Fruit fly (Drosophila melanogaster) whole organism, adult: ENCODE results near the gene CG6026.

Experiments used
- CG11617 ChIP-seq: fragments of 200-800 bp; sonication (Bioruptor generic); optimal IDR thresholded peaks from 2 replicates; lab custom pipeline; 2017; ENCODE audit warnings: mild to moderate bottlenecking, missing biosample characterization, missing genetic modification reagents, missing genetic modification characterization
- CG12768 ChIP-seq: fragments of 200-800 bp; sonication (Bioruptor generic); optimal IDR thresholded peaks from 2 replicates; lab custom pipeline; 2017; ENCODE audit warnings: missing biosample characterization, missing genetic modification characterization, mild to moderate bottlenecking, moderate library complexity, missing genetic modification reagents
- CG14711 ChIP-seq: fragments of 200-800 bp; sonication (Bioruptor generic); optimal IDR thresholded peaks from 2 replicates; lab custom pipeline; 2018; ENCODE audit warnings: missing biosample characterization, mild to moderate bottlenecking, missing genetic modification characterization, moderate library complexity
- CG1620 ChIP-seq: fragments of 200-800 bp; sonication (Bioruptor generic); optimal IDR thresholded peaks from 2 replicates; lab custom pipeline; 2016; ENCODE audit warnings: missing biosample characterization, missing genetic modification characterization
- CG33017 ChIP-seq: fragments of 200-800 bp; sonication (Bioruptor generic); optimal IDR thresholded peaks from 2 replicates; lab custom pipeline; 2018; ENCODE audit warnings: missing biosample characterization, mild to moderate bottlenecking, missing genetic modification characterization, moderate library complexity
- CG5204 ChIP-seq: fragments of 200-800 bp; sonication (Bioruptor generic); optimal IDR thresholded peaks from 2 replicates; lab custom pipeline; 2016; ENCODE audit warnings: missing biosample characterization, missing genetic modification characterization
- CG7045 ChIP-seq: fragments of 200-800 bp; sonication (Bioruptor generic); optimal IDR thresholded peaks from 2 replicates; lab custom pipeline; 2017; ENCODE audit warnings: missing biosample characterization, mild to moderate bottlenecking, missing genetic modification characterization
- CG7101 ChIP-seq: fragments of 200-800 bp; sonication (Bioruptor generic); optimal IDR thresholded peaks from 2 replicates; lab custom pipeline; 2018; ENCODE audit warnings: missing biosample characterization, mild to moderate bottlenecking, missing genetic modification characterization, moderate library complexity
- Clk ChIP-seq: fragments of 200-800 bp; sonication (Bioruptor generic); optimal IDR thresholded peaks from 2 replicates; lab custom pipeline; 2017; ENCODE audit warnings: missing biosample characterization, missing genetic modification characterization
- Crg-1 ChIP-seq: fragments of 200-800 bp; sonication (Bioruptor generic); optimal IDR thresholded peaks from 2 replicates; lab custom pipeline; 2016; ENCODE audit warnings: missing biosample characterization, missing genetic modification characterization
- Hr96 ChIP-seq: fragments of 200-800 bp; sonication (Bioruptor generic); optimal IDR thresholded peaks from 2 replicates; lab custom pipeline; 2016; ENCODE audit warnings: missing biosample characterization, missing genetic modification characterization
- Mnt ChIP-seq: fragments of 200-800 bp; sonication (Bioruptor generic); optimal IDR thresholded peaks from 2 replicates; lab custom pipeline; 2016; ENCODE audit warnings: missing biosample characterization, mild to moderate bottlenecking, missing genetic modification characterization
- bab1 ChIP-seq: fragments of 200-800 bp; sonication (Bioruptor generic); optimal IDR thresholded peaks from 3 replicates; lab custom pipeline; 2019; ENCODE audit warnings: missing biosample characterization, mild to moderate bottlenecking, missing genetic modification characterization, moderate library complexity
- cic ChIP-seq: fragments of 200-800 bp; sonication (Bioruptor generic); optimal IDR thresholded peaks from 2 replicates; lab custom pipeline; 2017; ENCODE audit warnings: missing biosample characterization, mild to moderate bottlenecking, missing genetic modification characterization, moderate library complexity
- cnc ChIP-seq, 2 experiments: fragments of >200 bp; optimal IDR thresholded peaks; 2 replicates each; lab custom pipeline; 2017
- kay ChIP-seq: fragments of 200-800 bp; sonication (Bioruptor generic); peaks from one replicate; lab custom pipeline; 2016; ENCODE audit warnings: missing biosample characterization, missing genetic modification characterization, borderline replicate concordance
- ovo ChIP-seq: fragments of 200-800 bp; sonication (Bioruptor generic); optimal IDR thresholded peaks from 2 replicates; lab custom pipeline; 2016; ENCODE audit warnings: missing biosample characterization, missing genetic modification characterization
- pad ChIP-seq: fragments of 200-800 bp; sonication (Bioruptor generic); optimal IDR thresholded peaks from 3 replicates; lab custom pipeline; 2017; ENCODE audit warnings: missing biosample characterization, missing genetic modification characterization, mild to moderate bottlenecking, moderate library complexity, missing genetic modification reagents
- tj ChIP-seq: fragments of 200-800 bp; sonication (Bioruptor generic); optimal IDR thresholded peaks from 3 replicates; lab custom pipeline; 2017; ENCODE audit warnings: missing biosample characterization, mild to moderate bottlenecking, missing genetic modification characterization, moderate library complexity
- toe ChIP-seq: fragments of 200-800 bp; sonication (Bioruptor generic); optimal IDR thresholded peaks from 2 replicates; lab custom pipeline; 2016; ENCODE audit warnings: missing biosample characterization, missing genetic modification characterization

Gene CG6026

DNA sequence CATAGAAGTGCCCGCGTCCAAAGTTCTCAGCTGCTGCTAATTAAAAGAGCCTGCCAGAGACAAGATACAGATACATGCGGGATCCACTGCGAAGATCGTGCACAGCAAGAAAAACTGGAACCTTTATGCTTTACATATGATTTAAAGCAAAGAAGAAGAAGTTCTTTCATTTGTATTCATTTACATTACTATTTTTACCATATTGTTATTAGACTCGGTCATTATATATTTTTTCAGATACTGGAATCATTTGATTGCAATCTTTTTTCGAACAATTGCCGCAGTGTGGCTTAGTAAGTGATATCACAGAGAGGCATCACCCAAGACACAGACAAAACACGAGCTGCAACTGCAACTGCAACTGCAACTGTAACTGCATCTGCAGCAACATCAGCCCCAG, 41.8 kb downstream of the CG6026 start:
- TF ChIP-seq CG1620 (GFP tag; lab: Kevin White, UChicago) (no peak), CG12768 (GFP tag; lab: Kevin White, UChicago) (no peak), Mnt (GFP tag; lab: Kevin White, UChicago) (no peak), cic (GFP tag; lab: Kevin White, UChicago) (no peak), cnc (optimal IDR thresholded peaks at IDR 0.05; lab: Kevin White, UChicago) (no peak), tj (GFP tag; lab: Kevin White, UChicago) (no peak), Hr96 (GFP tag; lab: Kevin White, UChicago) (no peak), ovo (GFP tag; lab: Kevin White, UChicago) (no peak), bab1 (no peak), CG7101 (tag; lab: Kevin White, UChicago) (no peak), CG33017 (tag; lab: Kevin White, UChicago) (no peak)

DNA sequence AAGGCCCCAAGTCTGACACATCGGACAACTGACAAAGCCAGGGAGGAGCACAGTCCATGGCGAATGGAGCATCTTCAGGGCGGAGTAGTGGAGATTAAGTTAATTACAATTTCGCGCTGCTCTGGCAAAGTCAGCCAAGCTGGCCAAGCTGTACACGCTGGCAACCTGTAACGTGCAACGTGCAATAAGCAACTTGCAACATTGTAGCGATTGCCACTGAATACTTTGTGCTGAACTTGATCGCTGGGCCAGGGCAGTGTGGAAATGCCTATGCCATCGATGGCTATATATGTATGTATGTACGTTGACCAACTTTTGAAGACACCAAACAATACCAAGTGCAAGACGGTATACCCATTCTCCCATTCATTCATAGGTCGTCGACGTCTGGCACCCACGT, 44.5 kb downstream of the CG6026 start:
- TF ChIP-seq cic (GFP tag; lab: Kevin White, UChicago) (no peak), Crg-1 (GFP tag; lab: Kevin White, UChicago) (no peak), CG14711 (tag; lab: Kevin White, UChicago) (no peak), Clk (GFP tag; lab: Kevin White, UChicago) (no peak), cnc (optimal IDR thresholded peaks at IDR 0.05; lab: Kevin White, UChicago) (no peak), tj (GFP tag; lab: Kevin White, UChicago) (no peak), CG12768 (GFP tag; lab: Kevin White, UChicago) (no peak), CG5204 (GFP tag; lab: Kevin White, UChicago) (no peak), Hr96 (GFP tag; lab: Kevin White, UChicago) (no peak), toe (no peak), ovo (GFP tag; lab: Kevin White, UChicago) (no peak), pad (GFP tag; lab: Kevin White, UChicago) (no peak), CG7045 (GFP tag; lab: Kevin White, UChicago) (no peak), CG1620 (GFP tag; lab: Kevin White, UChicago) (no peak), Mnt (GFP tag; lab: Kevin White, UChicago) (no peak), bab1 (no peak), CG33017 (tag; lab: Kevin White, UChicago) (no peak), CG7101 (tag; lab: Kevin White, UChicago) (no peak)

DNA sequence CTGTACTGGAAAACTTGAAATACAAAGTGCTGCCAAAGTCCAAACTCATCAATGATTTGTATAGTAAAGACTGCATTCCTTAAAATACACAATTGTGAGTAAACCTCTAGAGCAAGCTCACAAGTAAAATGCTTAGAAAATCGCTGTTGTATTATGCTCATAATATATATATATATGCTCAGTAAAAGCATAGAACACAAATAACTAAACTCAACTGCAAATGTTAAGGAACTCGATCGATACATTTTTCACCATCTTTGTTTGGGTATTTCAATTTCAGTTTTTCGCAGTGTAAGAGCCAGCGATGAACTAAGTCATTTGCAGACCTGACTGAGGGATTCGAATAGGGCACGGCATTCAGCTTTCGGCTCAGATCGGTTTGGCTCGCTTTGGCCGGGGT, 45.8 kb downstream of the CG6026 start:
- TF ChIP-seq CG11617 (GFP tag; lab: Kevin White, UChicago) (no peak), CG12768 (GFP tag; lab: Kevin White, UChicago) (no peak), CG14711 (tag; lab: Kevin White, UChicago) (no peak), cic (GFP tag; lab: Kevin White, UChicago) (no peak), CG5204 (GFP tag; lab: Kevin White, UChicago) (no peak), Crg-1 (GFP tag; lab: Kevin White, UChicago) (no peak), kay (GFP tag; lab: Kevin White, UChicago) (no peak), CG1620 (GFP tag; lab: Kevin White, UChicago) (no peak), CG7101 (tag; lab: Kevin White, UChicago) (no peak), ovo (GFP tag; lab: Kevin White, UChicago) (no peak), CG33017 (tag; lab: Kevin White, UChicago) (no peak)

DNA sequence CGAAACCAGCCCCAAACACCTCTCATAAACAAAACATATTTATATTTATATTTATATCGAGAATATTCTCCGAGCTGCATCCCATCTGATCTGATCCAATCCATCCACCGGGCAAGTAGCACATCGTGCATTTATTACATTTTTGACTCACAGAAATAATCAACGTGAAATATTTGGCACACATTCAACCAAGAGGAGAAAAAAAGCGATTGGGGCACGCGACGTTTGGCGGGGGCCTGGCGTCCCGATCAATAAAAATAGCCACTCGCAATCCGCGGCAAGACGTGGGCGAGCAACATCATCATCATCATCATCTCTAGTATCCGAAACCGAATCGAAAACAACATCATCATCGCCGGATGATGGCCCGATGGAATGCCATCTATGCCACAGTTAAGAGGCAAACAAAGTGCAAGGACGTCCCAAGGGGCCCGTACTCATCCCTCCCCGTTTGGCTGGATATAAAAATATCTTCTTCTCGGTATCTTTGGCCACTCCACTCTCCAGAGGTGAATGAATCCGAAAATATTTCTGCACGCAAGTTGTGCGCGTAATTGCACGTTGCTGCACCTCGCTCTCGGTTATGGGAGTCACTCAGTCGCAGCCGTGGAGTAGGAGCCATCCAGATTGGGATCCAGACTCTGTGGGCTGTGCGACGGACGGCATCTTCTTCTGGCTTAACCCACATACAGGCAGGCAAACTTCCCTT, 47.5 kb downstream of the CG6026 start:
- TF ChIP-seq Mnt (GFP tag; lab: Kevin White, UChicago) (no peak), CG5204 (GFP tag; lab: Kevin White, UChicago) (no peak), pad (GFP tag; lab: Kevin White, UChicago) (no peak), kay (GFP tag; lab: Kevin White, UChicago) (no peak), bab1 (no peak), CG1620 (GFP tag; lab: Kevin White, UChicago) (no peak), CG33017 (tag; lab: Kevin White, UChicago) (no peak), ovo (GFP tag; lab: Kevin White, UChicago) (no peak), tj (GFP tag; lab: Kevin White, UChicago) (no peak)

DNA sequence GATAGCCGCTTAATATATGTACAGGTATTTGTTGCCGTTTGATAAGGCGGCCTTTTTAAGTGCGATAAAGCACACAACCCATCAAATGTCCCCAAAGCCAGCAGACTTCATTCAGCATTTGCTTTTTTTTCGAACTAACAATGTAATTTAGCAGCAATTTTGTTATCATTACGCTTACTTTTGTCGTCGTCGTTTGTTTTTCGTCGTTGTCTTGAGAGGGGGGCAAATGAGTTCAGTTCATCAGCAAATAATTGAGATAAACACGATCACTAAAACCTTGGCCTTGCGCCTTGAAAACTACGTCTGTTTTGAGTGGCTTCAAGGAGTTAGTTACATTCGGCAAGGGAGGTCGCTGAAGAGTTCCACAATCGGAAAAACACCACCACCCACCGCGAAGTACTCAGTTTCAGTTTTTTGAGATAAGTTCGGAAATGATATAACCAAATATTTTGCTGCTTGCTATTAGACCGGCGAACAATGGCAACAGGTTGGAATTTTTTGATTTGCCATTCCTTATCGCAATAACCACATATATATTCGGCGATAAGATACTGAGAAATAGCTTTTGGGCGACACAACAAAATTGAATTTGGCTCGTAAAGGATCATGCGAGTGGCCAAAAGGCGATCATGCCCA, 55.7 kb downstream of the CG6026 start:
- TF ChIP-seq cic (GFP tag; lab: Kevin White, UChicago) (peak; percentile 96), CG33017 (tag; lab: Kevin White, UChicago) (peak; percentile 4), CG7045 (GFP tag; lab: Kevin White, UChicago) (no peak)

DNA sequence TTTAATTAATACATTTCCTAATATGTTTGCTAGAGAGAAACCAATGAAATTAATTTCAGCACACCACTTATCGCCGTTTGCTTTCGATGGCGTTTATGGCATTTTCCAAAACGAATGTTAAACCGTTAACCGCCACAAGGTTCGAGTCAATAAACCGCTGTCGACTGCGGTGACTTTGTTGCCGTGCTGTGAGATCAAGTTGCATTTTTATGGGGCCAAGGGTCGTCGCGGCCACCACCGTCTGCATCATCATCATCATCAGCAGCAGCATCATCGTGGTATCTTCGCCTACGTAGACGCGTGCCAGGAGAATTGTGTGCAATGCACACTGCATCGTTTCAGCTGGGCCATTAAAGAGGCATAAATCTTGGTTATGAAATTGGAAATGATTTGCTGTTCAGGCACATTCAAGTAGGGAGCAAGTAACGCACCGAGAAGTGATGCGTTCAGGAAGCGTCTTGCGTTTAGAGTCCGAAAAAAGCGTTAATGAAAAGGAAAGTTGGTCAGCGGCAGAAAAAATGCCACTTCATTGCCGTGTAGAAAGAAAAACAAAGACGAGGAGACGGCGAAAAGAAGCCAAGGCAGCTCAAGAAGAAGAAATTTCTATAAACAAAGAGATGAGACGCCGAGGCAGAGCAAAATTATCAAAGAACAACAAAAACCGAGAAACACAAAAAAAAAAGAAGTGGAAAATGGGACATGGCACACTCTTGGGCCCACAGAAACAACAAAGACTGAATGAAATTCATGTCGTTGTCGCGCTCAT, 57.8 kb downstream of the CG6026 start:
- TF ChIP-seq tj (GFP tag; lab: Kevin White, UChicago) (no peak), cnc (optimal IDR thresholded peaks at IDR 0.05; lab: Kevin White, UChicago) (no peak), CG5204 (GFP tag; lab: Kevin White, UChicago) (no peak), toe (no peak), bab1 (no peak), CG14711 (tag; lab: Kevin White, UChicago) (no peak), pad (GFP tag; lab: Kevin White, UChicago) (no peak), CG33017 (tag; lab: Kevin White, UChicago) (no peak), CG1620 (GFP tag; lab: Kevin White, UChicago) (no peak), CG7101 (tag; lab: Kevin White, UChicago) (no peak), CG7045 (GFP tag; lab: Kevin White, UChicago) (no peak), CG11617 (GFP tag; lab: Kevin White, UChicago) (no peak), Mnt (GFP tag; lab: Kevin White, UChicago) (no peak), kay (GFP tag; lab: Kevin White, UChicago) (no peak), Crg-1 (GFP tag; lab: Kevin White, UChicago) (no peak), CG12768 (GFP tag; lab: Kevin White, UChicago) (no peak), Clk (GFP tag; lab: Kevin White, UChicago) (no peak), ovo (GFP tag; lab: Kevin White, UChicago) (no peak), Hr96 (GFP tag; lab: Kevin White, UChicago) (no peak)
